Fruit fly (Drosophila melanogaster): Measurements from ENCODE around the gene ro.

Gene ro

DNA sequence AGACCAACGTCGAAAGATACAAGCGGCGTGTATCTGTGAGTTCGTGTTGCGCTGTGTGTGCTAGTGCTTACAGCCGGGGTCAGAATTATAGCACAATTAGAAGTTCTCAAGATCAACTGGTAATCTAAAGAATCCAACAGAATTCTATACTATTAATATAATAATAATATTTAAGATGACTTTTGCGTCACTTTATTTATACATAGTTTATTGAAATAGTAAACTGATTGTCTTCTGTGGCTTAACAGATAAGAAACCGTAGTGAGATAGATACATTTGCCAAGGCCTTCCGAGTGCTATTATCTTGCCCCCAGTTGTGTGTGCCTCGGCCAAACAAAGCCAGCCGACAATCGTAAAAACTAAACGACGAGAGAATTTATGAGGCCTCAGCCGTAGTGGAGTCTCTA, 5.3 kb upstream of the ro start (continued):
- TF ChIP-seq danr (GFP tag; IDR thresholded peaks at IDR 0.05) (no peak), Ravus (GFP tag; IDR thresholded peaks at IDR 0.05) (no peak), CG11247 (GFP tag; IDR thresholded peaks at IDR 0.05) (no peak), cas (GFP tag; IDR thresholded peaks at IDR 0.05) (no peak), dimm (GFP tag; IDR thresholded peaks at IDR 0.05) (no peak), fd96Cb (tag; optimal IDR thresholded peaks at IDR 0.05) (peak; percentile 73), CG4854 (GFP tag; optimal IDR thresholded peaks at IDR 0.05) (no peak), CG8290 (GFP tag; optimal IDR thresholded peaks at IDR 0.05) (peak; percentile 24), CG8290 (tag; optimal IDR thresholded peaks at IDR 0.05) (peak in 1 of 2 experiments; percentile 21), CG15073 (GFP tag; optimal IDR thresholded peaks at IDR 0.05) (no peak), slp2 (GFP tag; optimal IDR thresholded peaks at IDR 0.05) (no peak), CG3281 (GFP tag; optimal IDR thresholded peaks at IDR 0.05) (peak; percentile 58), Oli (tag; optimal IDR thresholded peaks at IDR 0.05) (peak; percentile 76), unc-4 (GFP tag; IDR thresholded peaks at IDR 0.05; ENCODE audit: partially characterized antibody) (no peak), al (GFP tag; IDR thresholded peaks at IDR 0.05) (no peak; the same call in 1 of the 2 replicates), CG9215 (GFP tag; IDR thresholded peaks at IDR 0.05) (peak; percentile 47; the same call in 1 of the 2 replicates), CG7839 (tag; optimal IDR thresholded peaks at IDR 0.05) (peak; percentile 82), stc (GFP tag; IDR thresholded peaks at IDR 0.05) (peak; percentile 68), CTCF (GFP tag; optimal IDR thresholded peaks at IDR 0.05) (peak; percentile 21), CG6689 (GFP tag; IDR thresholded peaks at IDR 0.05) (peak; percentile 70; the same call in 1 of the 2 replicates), wor (GFP tag; IDR thresholded peaks at IDR 0.05) (peak; percentile 56), gfzf (GFP tag; optimal IDR thresholded peaks at IDR 0.05) (no peak), Sox102F (GFP tag; optimal IDR thresholded peaks at IDR 0.05) (peak; percentile 68), CG1603 (tag; optimal IDR thresholded peaks at IDR 0.05) (peak; percentile 5), br (optimal IDR thresholded peaks at IDR 0.05) (no peak), CG34376 (GFP tag; optimal IDR thresholded peaks at IDR 0.05) (no peak), Usf (GFP tag; optimal IDR thresholded peaks at IDR 0.05) (peak; percentile 46), unpg (GFP tag; optimal IDR thresholded peaks at IDR 0.05) (peak; percentile 78), Dad (GFP tag; optimal IDR thresholded peaks at IDR 0.05) (no peak), Nf-YB (GFP tag; optimal IDR thresholded peaks at IDR 0.05) (peak; percentile 70), tll (GFP tag; optimal IDR thresholded peaks at IDR 0.05) (peak in 1 of 2 experiments; percentile 19), hb (GFP tag; IDR thresholded peaks at IDR 0.05; ENCODE audit: partially characterized antibody) (no peak), repo (GFP tag; optimal IDR thresholded peaks at IDR 0.05) (no peak), CG12104 (GFP tag; optimal IDR thresholded peaks at IDR 0.05) (peak; percentile 38), fd64A (GFP tag; optimal IDR thresholded peaks at IDR 0.05) (peak; percentile 37), fu2 (GFP tag; optimal IDR thresholded peaks at IDR 0.05) (no peak), CG11696 (GFP tag; IDR thresholded peaks at IDR 0.05) (peak; percentile 97), tx (GFP tag; optimal IDR thresholded peaks at IDR 0.05) (no peak), Camta (GFP tag; optimal IDR thresholded peaks at IDR 0.05) (no peak), CrebB (tag; optimal IDR thresholded peaks at IDR 0.05) (peak; percentile 23), CG8924 (tag; optimal IDR thresholded peaks at IDR 0.05) (peak; percentile 87), ase (GFP tag; IDR thresholded peaks at IDR 0.05) (peak; percentile 35; the same call in 1 of the 3 replicates), h (optimal IDR thresholded peaks at IDR 0.05) (no peak), tup (GFP tag; optimal IDR thresholded peaks at IDR 0.05) (peak; percentile 11), CG4820 (GFP tag; optimal IDR thresholded peaks at IDR 0.05) (peak; percentile 25), ash1 (GFP tag; optimal IDR thresholded peaks at IDR 0.05) (no peak), mam (GFP tag; optimal IDR thresholded peaks at IDR 0.05) (no peak), abd-A (tag; optimal IDR thresholded peaks at IDR 0.05) (peak; percentile 13), pzg (GFP tag; optimal IDR thresholded peaks at IDR 0.05) (no peak), lmd (GFP tag; IDR thresholded peaks at IDR 0.05) (peak; percentile 70), CG14014 (GFP tag; IDR thresholded peaks at IDR 0.05) (peak; percentile 37; the same call in 1 of the 2 replicates), HLH3B (GFP tag; IDR thresholded peaks at IDR 0.05) (peak; percentile 68), MTF-1 (GFP tag; optimal IDR thresholded peaks at IDR 0.05; ENCODE audit: borderline replicate concordance) (peak; percentile 20)

Measured in whole organism, embryonic.